Worm (Caenorhabditis elegans) whole organism, L4 larva: Measurements from ENCODE around the gene mfsd-13.2.

ENCODE experiments used
- nhr-237 ChIP-seq: sonication (generic microtip); optimal IDR thresholded peaks from 2 replicates; lab custom pipeline; 2017; ENCODE audit warnings: missing biosample characterization, missing genetic modification characterization
- nhr-41 ChIP-seq: fragments of 200-800 bp; sonication (Bioruptor generic); IDR thresholded peaks from 2 replicates; pipeline ENCODE4 v1.3.6; 2022; ENCODE audit warnings: missing genetic modification reagents, missing genetic modification characterization, missing compliant biosample characterization

DNA sequence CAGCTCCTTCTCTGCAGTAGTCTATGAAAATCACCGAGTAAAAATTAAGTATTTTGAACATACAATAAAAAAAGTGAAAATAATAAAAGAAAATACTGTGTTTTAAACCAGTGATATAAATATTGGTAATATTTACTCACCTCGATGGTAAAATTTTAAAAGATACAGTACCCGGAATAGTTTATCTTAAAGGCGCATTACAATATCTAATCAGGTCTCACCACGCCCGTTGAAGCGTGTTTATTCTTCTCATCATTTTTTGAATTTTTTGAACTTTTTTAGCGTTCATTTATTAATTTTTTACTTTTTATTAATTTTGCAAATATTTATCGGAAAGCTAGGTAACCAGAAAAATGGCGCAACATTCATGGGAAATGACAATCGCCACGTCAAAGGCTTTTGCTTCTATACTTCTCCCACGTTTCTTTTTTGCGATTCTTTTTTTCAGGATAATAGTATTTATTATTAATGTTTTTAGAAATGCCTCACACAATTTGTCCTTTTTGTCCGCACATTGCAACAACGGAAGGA lies 43.8 kb downstream of the mfsd-13.2 start, which contains the start of gene F10E7.2:
- TF ChIP-seq nhr-41 (GFP tag; lab: Robert Waterston, UW), result no peak
- no peak for TF ChIP-seq nhr-237 (tag; lab: Kevin White, UChicago)
